Worm (Caenorhabditis elegans): ENCODE data around the gene T01G1.2.

ce11 chrIV:11375713-11376112, 21.5 kb downstream of the T01G1.2 start:
- TF ChIP-seq elt-1 (tag; optimal IDR thresholded peaks at IDR 0.05; ENCODE audit: borderline replicate concordance, insufficient read depth): no peak
- TF ChIP-seq lsy-2 (tag; optimal IDR thresholded peaks at IDR 0.05): no peak
- no peak for TF ChIP-seq ztf-11 (tag; optimal IDR thresholded peaks at IDR 0.05)
- no peak for TF ChIP-seq unc-39 (tag; optimal IDR thresholded peaks at IDR 0.05)
- TF ChIP-seq nhr-237 (tag; optimal IDR thresholded peaks at IDR 0.05): no peak
- no peak for TF ChIP-seq tbx-8 (GFP tag; optimal IDR thresholded peaks at IDR 0.05)
- no peak for TF ChIP-seq unc-62 (GFP tag; optimal IDR thresholded peaks at IDR 0.05)
- TF ChIP-seq nhr-2 (tag; optimal IDR thresholded peaks at IDR 0.05): no peak
